Fruit fly (Drosophila melanogaster) whole organism, embryonic: Measurements from ENCODE around the gene CG13931.

ENCODE experiments used
- CG10209 ChIP-seq: fragments of 200-800 bp; sonication (Bioruptor generic); optimal IDR thresholded peaks from 3 replicates; lab custom pipeline; 2017; ENCODE audit warnings: missing biosample characterization, mild to moderate bottlenecking, missing genetic modification characterization, missing genetic modification reagents
- CG10274 ChIP-seq: fragments of 200-800 bp; sonication (Bioruptor generic); optimal IDR thresholded peaks from 3 replicates; lab custom pipeline; 2017; ENCODE audit warnings: missing biosample characterization, mild to moderate bottlenecking, missing genetic modification characterization
- CG1233 ChIP-seq: fragments of 200-800 bp; sonication (Bioruptor generic); optimal IDR thresholded peaks from 4 replicates; lab custom pipeline; 2018; ENCODE audit warnings: missing biosample characterization, mild to moderate bottlenecking, missing genetic modification characterization
- CG13424 ChIP-seq: fragments of 200-800 bp; sonication (Bioruptor generic); optimal IDR thresholded peaks from 2 replicates; lab custom pipeline; 2019; ENCODE audit warnings: missing biosample characterization, mild to moderate bottlenecking, missing genetic modification characterization, moderate library complexity
- CG13894 ChIP-seq: fragments of 200-800 bp; sonication (Bioruptor generic); optimal IDR thresholded peaks from 3 replicates; lab custom pipeline; 2018; ENCODE audit warnings: missing biosample characterization, mild to moderate bottlenecking, missing genetic modification characterization, moderate library complexity
- CG15011 ChIP-seq: fragments of 200-800 bp; sonication (Bioruptor generic); optimal IDR thresholded peaks from 3 replicates; lab custom pipeline; 2018; ENCODE audit warnings: missing biosample characterization, mild to moderate bottlenecking, missing genetic modification characterization
- CG18599 ChIP-seq: fragments of 200-800 bp; sonication (Bioruptor generic); optimal IDR thresholded peaks from 3 replicates; lab custom pipeline; 2017; ENCODE audit warnings: missing biosample characterization, missing genetic modification characterization, mild to moderate bottlenecking, moderate library complexity, missing genetic modification reagents
- CG2120 ChIP-seq: fragments of 200-800 bp; sonication (Bioruptor generic); optimal IDR thresholded peaks from 3 replicates; lab custom pipeline; 2016; ENCODE audit warnings: missing biosample characterization, missing genetic modification characterization
- CG2202 ChIP-seq: fragments of 200-800 bp; sonication (Bioruptor generic); optimal IDR thresholded peaks from 2 replicates; lab custom pipeline; 2018; ENCODE audit warnings: missing biosample characterization, mild to moderate bottlenecking, missing genetic modification characterization
- CG30020 ChIP-seq: fragments of 200-800 bp; optimal IDR thresholded peaks from 2 replicates; lab custom pipeline; 2019; ENCODE audit warnings: missing biosample characterization, mild to moderate bottlenecking, missing genetic modification characterization, moderate library complexity
- CG31365 ChIP-seq: fragments of 200-800 bp; sonication (Bioruptor generic); optimal IDR thresholded peaks from 2 replicates; lab custom pipeline; 2018; ENCODE audit warnings: missing biosample characterization, mild to moderate bottlenecking, missing genetic modification characterization
- CG32767 ChIP-seq: fragments of 200-800 bp; sonication (Bioruptor generic); IDR thresholded peaks from 2 replicates; pipeline ENCODE4 v1.3.6; 2022; ENCODE audit warnings: missing biosample characterization, missing genetic modification characterization
- CG32772 ChIP-seq: fragments of 200-800 bp; sonication (Bioruptor generic); IDR thresholded peaks from 2 replicates; pipeline ENCODE4 v1.3.6; 2022; ENCODE audit warnings: missing biosample characterization, missing genetic modification characterization
- CG34376 ChIP-seq: fragments of 200-800 bp; sonication (Bioruptor generic); optimal IDR thresholded peaks from 2 replicates; lab custom pipeline; 2018; ENCODE audit warnings: missing biosample characterization, mild to moderate bottlenecking, missing genetic modification characterization
- CG4282 ChIP-seq: fragments of 200-800 bp; sonication (Bioruptor generic); optimal IDR thresholded peaks from 2 replicates; lab custom pipeline; 2016; ENCODE audit warnings: missing biosample characterization, missing genetic modification characterization
- CG6689 ChIP-seq: fragments of 200-800 bp; sonication (Bioruptor generic); IDR thresholded peaks from 2 replicates; pipeline ENCODE4 v1.3.6; 2022; ENCODE audit warnings: missing biosample characterization, missing genetic modification characterization
- CG7963 ChIP-seq: fragments of 200-800 bp; sonication (Bioruptor generic); IDR thresholded peaks from 3 replicates; pipeline ENCODE4 v1.3.6; 2022; ENCODE audit warnings: missing biosample characterization, missing genetic modification characterization; ENCODE audit not compliant: partially characterized antibody
- CG7987 ChIP-seq: fragments of 200-800 bp; sonication (Bioruptor generic); optimal IDR thresholded peaks from 2 replicates; lab custom pipeline; 2018; ENCODE audit warnings: missing biosample characterization, mild to moderate bottlenecking, missing genetic modification characterization, moderate library complexity
- CG9797 ChIP-seq: fragments of 200-800 bp; sonication (Bioruptor generic); optimal IDR thresholded peaks from 3 replicates; lab custom pipeline; 2018; ENCODE audit warnings: missing biosample characterization, mild to moderate bottlenecking, missing genetic modification characterization
- Camta ChIP-seq: fragments of 200-800 bp; sonication (Bioruptor generic); optimal IDR thresholded peaks from 2 replicates; lab custom pipeline; 2016; ENCODE audit warnings: missing biosample characterization, missing genetic modification characterization
- HLHmδ ChIP-seq: fragments of 200-800 bp; sonication (Bioruptor generic); optimal IDR thresholded peaks from 2 replicates; lab custom pipeline; 2018; ENCODE audit warnings: missing biosample characterization, mild to moderate bottlenecking, missing genetic modification characterization, moderate library complexity
- HmgZ ChIP-seq: fragments of 200-800 bp; sonication (Bioruptor generic); optimal IDR thresholded peaks from 2 replicates; lab custom pipeline; 2018; ENCODE audit warnings: missing biosample characterization, mild to moderate bottlenecking, missing genetic modification characterization
- Lpt ChIP-seq: fragments of >200 bp; optimal IDR thresholded peaks from 2 replicates; lab custom pipeline; 2018; ENCODE audit warnings: missing biosample characterization, missing genetic modification characterization
- Mad ChIP-seq: fragments of 200-800 bp; sonication (Bioruptor generic); optimal IDR thresholded peaks from 2 replicates; lab custom pipeline; 2016; ENCODE audit warnings: missing biosample characterization, missing genetic modification characterization
- Myb ChIP-seq: fragments of 200-800 bp; sonication (Bioruptor generic); optimal IDR thresholded peaks from 2 replicates; lab custom pipeline; 2016; ENCODE audit warnings: missing biosample characterization, missing genetic modification characterization
- Optix ChIP-seq: fragments of 200-800 bp; sonication (Bioruptor generic); IDR thresholded peaks from 3 replicates; pipeline ENCODE4 v1.3.6; 2022; ENCODE audit warnings: missing biosample characterization, missing genetic modification characterization
- Six4 ChIP-seq: fragments of 200-800 bp; sonication (Bioruptor generic); optimal IDR thresholded peaks from 2 replicates; lab custom pipeline; 2016; ENCODE audit warnings: missing biosample characterization, missing genetic modification characterization
- ab ChIP-seq: fragments of 200-800 bp; sonication (Bioruptor generic); optimal IDR thresholded peaks from 2 replicates; lab custom pipeline; 2016; ENCODE audit warnings: missing biosample characterization, missing genetic modification characterization
- abd-A ChIP-seq: fragments of 200-800 bp; sonication (Bioruptor generic); optimal IDR thresholded peaks from 3 replicates; lab custom pipeline; 2019; ENCODE audit warnings: missing biosample characterization, mild to moderate bottlenecking, missing genetic modification characterization, moderate library complexity
- ara ChIP-seq: fragments of 200-800 bp; sonication (Bioruptor generic); IDR thresholded peaks from 2 replicates; pipeline ENCODE4 v1.3.6; 2022; ENCODE audit warnings: missing biosample characterization, missing genetic modification characterization
- cad ChIP-seq: fragments of >200 bp; optimal IDR thresholded peaks from 2 replicates; lab custom pipeline; 2017; ENCODE audit warnings: missing biosample characterization, missing genetic modification characterization
- corto ChIP-seq: fragments of 200-800 bp; sonication (Bioruptor generic); optimal IDR thresholded peaks from 2 replicates; lab custom pipeline; 2016; ENCODE audit warnings: missing biosample characterization, mild to moderate bottlenecking, missing genetic modification characterization, moderate library complexity
- dm ChIP-seq: fragments of 200-800 bp; sonication (Bioruptor generic); optimal IDR thresholded peaks from 3 replicates; lab custom pipeline; 2016; ENCODE audit warnings: missing biosample characterization, missing genetic modification characterization
- dpn ChIP-seq, 2 experiments: fragments of 200-800 bp; sonication (Bioruptor generic); optimal IDR thresholded peaks; 3 replicates each; lab custom pipeline; 2016; ENCODE audit warnings: missing biosample characterization in 2 of 2, missing genetic modification characterization in 2 of 2
- gsb-n ChIP-seq: fragments of 200-800 bp; sonication (Bioruptor generic); optimal IDR thresholded peaks from 3 replicates; lab custom pipeline; 2018; ENCODE audit warnings: missing biosample characterization, mild to moderate bottlenecking, missing genetic modification characterization
- kah ChIP-seq: fragments of 200-800 bp; sonication (Bioruptor generic); optimal IDR thresholded peaks from 2 replicates; lab custom pipeline; 2018; ENCODE audit warnings: missing biosample characterization, mild to moderate bottlenecking, missing genetic modification characterization
- lab ChIP-seq: fragments of 200-800 bp; sonication (Bioruptor generic); optimal IDR thresholded peaks from 3 replicates; lab custom pipeline; 2017; ENCODE audit warnings: missing biosample characterization, missing genetic modification characterization, mild to moderate bottlenecking, moderate library complexity, missing genetic modification reagents
- lmd ChIP-seq: fragments of 200-800 bp; sonication (Bioruptor generic); IDR thresholded peaks from 2 replicates; pipeline ENCODE4 v1.3.6; 2022; ENCODE audit warnings: missing biosample characterization, missing genetic modification characterization
- luna ChIP-seq: fragments of 200-800 bp; sonication (Bioruptor generic); optimal IDR thresholded peaks from 2 replicates; lab custom pipeline; 2016; ENCODE audit warnings: missing biosample characterization, missing genetic modification characterization
- oc ChIP-seq: fragments of 200-800 bp; sonication (Bioruptor generic); optimal IDR thresholded peaks from 2 replicates; lab custom pipeline; 2018; ENCODE audit warnings: missing biosample characterization, mild to moderate bottlenecking, missing genetic modification characterization, moderate library complexity
- onecut ChIP-seq: fragments of 200-800 bp; sonication (Bioruptor generic); IDR thresholded peaks from 2 replicates; pipeline ENCODE4 v1.3.6; 2022; ENCODE audit warnings: missing biosample characterization, missing genetic modification characterization
- pfk ChIP-seq: fragments of 200-800 bp; sonication (Bioruptor generic); optimal IDR thresholded peaks from 2 replicates; lab custom pipeline; 2018; ENCODE audit warnings: missing biosample characterization, mild to moderate bottlenecking, missing genetic modification characterization, moderate library complexity
- prd ChIP-seq, 3 experiments: fragments of >200 bp in 2 of 3; fragments of 200-800 bp in 1 of 3; sonication (Bioruptor generic) in 1 of 3; optimal IDR thresholded peaks in 2 of 3; IDR thresholded peaks in 1 of 3; 2 replicates in 2 of 3; 3 replicates in 1 of 3; pipeline versions ENCODE4 v1.3.6 to Lab custom; 2017 to 2022; ENCODE audit warnings: missing biosample characterization in 1 of 3, missing genetic modification characterization in 1 of 3
- pros ChIP-seq: fragments of 200-800 bp; sonication (Bioruptor generic); optimal IDR thresholded peaks from 3 replicates; lab custom pipeline; 2019; ENCODE audit warnings: missing biosample characterization, mild to moderate bottlenecking, missing genetic modification characterization, moderate library complexity
- run ChIP-seq: fragments of 200-800 bp; sonication (Bioruptor generic); optimal IDR thresholded peaks from 3 replicates; lab custom pipeline; 2018; ENCODE audit warnings: missing biosample characterization, mild to moderate bottlenecking, missing genetic modification characterization
- sc ChIP-seq, 3 experiments: fragments of >200 bp in 2 of 3; fragments of 200-800 bp in 1 of 3; sonication (Bioruptor generic) in 1 of 3; optimal IDR thresholded peaks; 2 replicates in 2 of 3; 3 replicates in 1 of 3; lab custom pipeline; 2017; ENCODE audit warnings: mild to moderate bottlenecking in 1 of 3, missing biosample characterization in 1 of 3, missing genetic modification characterization in 1 of 3, missing genetic modification reagents in 1 of 3
- sisA ChIP-seq: fragments of 200-800 bp; sonication (Bioruptor generic); IDR thresholded peaks from 2 replicates; pipeline ENCODE4 v1.3.6; 2022; ENCODE audit warnings: missing biosample characterization, missing genetic modification characterization
- sob ChIP-seq: fragments of 200-800 bp; sonication (Bioruptor generic); IDR thresholded peaks from 2 replicates; pipeline ENCODE4 v1.3.6; 2022; ENCODE audit warnings: missing biosample characterization, missing genetic modification characterization
- wor ChIP-seq: fragments of 200-800 bp; sonication (Bioruptor generic); IDR thresholded peaks from 2 replicates; pipeline ENCODE4 v1.3.6; 2022; ENCODE audit warnings: missing biosample characterization, missing genetic modification characterization
- z ChIP-seq: fragments of 200-800 bp; sonication (Bioruptor generic); IDR thresholded peaks from 3 replicates; pipeline ENCODE4 v1.3.6; 2022; ENCODE audit warnings: missing biosample characterization, missing genetic modification characterization
- zf30C ChIP-seq: fragments of 200-800 bp; sonication (Bioruptor generic); optimal IDR thresholded peaks from 3 replicates; lab custom pipeline; 2018; ENCODE audit warnings: missing biosample characterization, mild to moderate bottlenecking, missing genetic modification characterization

Gene CG13931

DNA sequence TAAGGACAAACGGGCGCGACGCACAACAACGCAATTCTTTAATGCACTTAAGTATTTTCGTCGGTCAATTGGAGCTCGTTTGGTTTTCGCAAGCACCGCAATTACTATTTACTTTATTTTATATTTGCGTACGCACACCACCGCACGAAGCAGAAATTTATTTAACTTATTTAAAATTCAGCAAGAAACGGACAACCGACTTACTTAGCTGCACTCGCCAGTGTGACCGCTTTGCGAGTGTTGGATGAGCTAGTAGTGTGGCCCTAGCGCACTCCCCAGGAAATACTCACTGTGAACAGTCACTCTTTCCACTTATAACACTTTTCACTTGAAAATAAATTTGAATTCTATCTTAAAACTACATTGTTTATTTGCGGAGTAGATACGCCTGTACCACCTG, 28.7 kb upstream of the CG13931 start, which contains the start of gene drpr (continued):
- peak; percentile 42 for TF ChIP-seq abd-A (tag; lab: Kevin White, UChicago)
- TF ChIP-seq CG2202 (tag; lab: Kevin White, UChicago), result peak; percentile 6
- TF ChIP-seq wor, result no peak
- peak; percentile 95 for TF ChIP-seq CG9797 (GFP tag; lab: Kevin White, UChicago)
- no peak for TF ChIP-seq ara
- TF ChIP-seq sob (GFP tag; lab: Robert Waterston, UW), result 0 out of 2 replicates have a peak, but pooled peaks have one; percentile 14
- peak; percentile 19 for TF ChIP-seq HLHmδ (GFP tag; lab: Kevin White, UChicago)
- TF ChIP-seq Camta (GFP tag; lab: Kevin White, UChicago), result no peak
- no peak for TF ChIP-seq CG32767 (GFP tag; lab: Robert Waterston, UW)
- no peak for TF ChIP-seq luna (GFP tag; lab: Kevin White, UChicago)
- TF ChIP-seq corto (GFP tag; lab: Kevin White, UChicago), result no peak
- no peak for TF ChIP-seq Optix (GFP tag; lab: Robert Waterston, UW)
- peak; percentile 72 for TF ChIP-seq Myb (GFP tag; lab: Kevin White, UChicago)
- no peak for TF ChIP-seq prd (optimal IDR thresholded peaks at IDR 0.05; lab: Kevin White, UChicago)
- TF ChIP-seq prd (GFP tag; IDR thresholded peaks at IDR 0.05; lab: Robert Waterston, UW), result no peak
- TF ChIP-seq CG10209 (GFP tag; lab: Kevin White, UChicago), result no peak
- TF ChIP-seq sc (optimal IDR thresholded peaks at IDR 0.05; lab: Kevin White, UChicago), result no peak
- no peak for TF ChIP-seq sc (GFP tag; optimal IDR thresholded peaks at IDR 0.05; lab: Kevin White, UChicago)
- TF ChIP-seq CG13424 (tag; lab: Kevin White, UChicago), result no peak
- TF ChIP-seq CG31365 (tag; lab: Kevin White, UChicago), result no peak
- TF ChIP-seq pros (GFP tag; lab: Kevin White, UChicago), result no peak
- TF ChIP-seq CG7987 (GFP tag; lab: Kevin White, UChicago), result peak; percentile 62
- no peak for TF ChIP-seq lmd (GFP tag; lab: Robert Waterston, UW)
- TF ChIP-seq CG30020 (tag; lab: Kevin White, UChicago), result peak; percentile 34
- no peak for TF ChIP-seq sisA (GFP tag; lab: Robert Waterston, UW)
- no peak for TF ChIP-seq CG1233
- peak; percentile 23 for TF ChIP-seq zf30C (GFP tag; lab: Kevin White, UChicago)
- TF ChIP-seq kah (GFP tag; lab: Kevin White, UChicago), result peak; percentile 9
- TF ChIP-seq CG13894 (tag; lab: Kevin White, UChicago), result no peak
- peak; percentile 51 for TF ChIP-seq HmgZ (tag; lab: Kevin White, UChicago)
- TF ChIP-seq Six4 (GFP tag; lab: Kevin White, UChicago), result no peak
- TF ChIP-seq CG2120, result peak; percentile 7
- TF ChIP-seq run (tag; lab: Kevin White, UChicago), result peak; percentile 16
- TF ChIP-seq z (GFP tag; lab: Robert Waterston, UW), result peak; percentile 78
- no peak for TF ChIP-seq gsb-n
- TF ChIP-seq ab (GFP tag; lab: Kevin White, UChicago), result no peak
- no peak for TF ChIP-seq onecut (GFP tag; lab: Robert Waterston, UW)
- no peak for TF ChIP-seq CG7963
- TF ChIP-seq dm (GFP tag; lab: Kevin White, UChicago), result no peak
- no peak for TF ChIP-seq dpn (GFP tag; optimal IDR thresholded peaks at IDR 0.05; lab: Kevin White, UChicago)
- no peak for TF ChIP-seq CG15011 (GFP tag; lab: Kevin White, UChicago)
- no peak for TF ChIP-seq CG18599
- no peak for TF ChIP-seq CG6689 (GFP tag; lab: Robert Waterston, UW)
- TF ChIP-seq lab (GFP tag; lab: Kevin White, UChicago), result peak; percentile 49
- TF ChIP-seq cad (GFP tag; lab: Kevin White, UChicago), result no peak
- no peak for TF ChIP-seq oc (tag; lab: Kevin White, UChicago)
- TF ChIP-seq Mad (GFP tag; lab: Kevin White, UChicago), result peak; percentile 3
- TF ChIP-seq CG4282, result no peak
- no peak for TF ChIP-seq Lpt (GFP tag; lab: Kevin White, UChicago)
- TF ChIP-seq CG10274 (GFP tag; lab: Kevin White, UChicago), result no peak
- no peak for TF ChIP-seq pfk (GFP tag; lab: Kevin White, UChicago)
- TF ChIP-seq CG34376 (GFP tag; lab: Kevin White, UChicago), result peak; percentile 13
- TF ChIP-seq CG32772 (GFP tag; lab: Robert Waterston, UW), result no peak
